Fruit fly (Drosophila melanogaster) whole organism, prepupa: ENCODE measurements around the gene Grasp65.

Experiments used
- Blimp-1 ChIP-seq: fragments of 200-800 bp; sonication (Bioruptor generic); optimal IDR thresholded peaks from 3 replicates; lab custom pipeline; 2017; ENCODE audit warnings: missing biosample characterization, missing genetic modification characterization, mild to moderate bottlenecking, moderate library complexity, missing genetic modification reagents
- CG15336 ChIP-seq: fragments of 200-800 bp; sonication (Bioruptor generic); IDR thresholded peaks from 2 replicates; pipeline ENCODE4 v1.3.6; 2022; ENCODE audit warnings: missing biosample characterization, missing genetic modification characterization
- CG16779 ChIP-seq: fragments of 200-800 bp; sonication (Bioruptor generic); optimal IDR thresholded peaks from 3 replicates; lab custom pipeline; 2017; ENCODE audit warnings: missing biosample characterization, mild to moderate bottlenecking, missing genetic modification characterization
- CG7368 ChIP-seq: fragments of 200-800 bp; sonication (Bioruptor generic); optimal IDR thresholded peaks from 3 replicates; lab custom pipeline; 2016; ENCODE audit warnings: missing biosample characterization, missing genetic modification characterization
- CG8119 ChIP-seq: fragments of 200-800 bp; sonication (Bioruptor generic); IDR thresholded peaks from 3 replicates; pipeline ENCODE4 v1.3.6; 2022; ENCODE audit warnings: missing biosample characterization, missing genetic modification characterization
- Lpt ChIP-seq: fragments of 200-800 bp; sonication (Bioruptor generic); optimal IDR thresholded peaks from 3 replicates; lab custom pipeline; 2016; ENCODE audit warnings: missing biosample characterization, missing genetic modification characterization
- esn ChIP-seq: fragments of 200-800 bp; sonication (Bioruptor generic); optimal IDR thresholded peaks from 2 replicates; lab custom pipeline; 2016; ENCODE audit warnings: missing biosample characterization, mild to moderate bottlenecking, missing genetic modification characterization, moderate library complexity
- topi ChIP-seq: fragments of 200-800 bp; sonication (Bioruptor generic); optimal IDR thresholded peaks from 3 replicates; lab custom pipeline; 2016; ENCODE audit warnings: missing biosample characterization, missing genetic modification characterization

- TF ChIP-seq Lpt (GFP tag; lab: Kevin White, UChicago): no peak
- no peak for TF ChIP-seq Blimp-1 (GFP tag; lab: Kevin White, UChicago)
- TF ChIP-seq topi: no peak
- TF ChIP-seq CG16779 (tag; lab: Kevin White, UChicago): no peak
- TF ChIP-seq CG8119: no peak
- no peak for TF ChIP-seq CG7368 (GFP tag; lab: Kevin White, UChicago)
- TF ChIP-seq CG15336: no peak
- no peak for TF ChIP-seq esn (GFP tag; lab: Kevin White, UChicago)
These were observed 23.1 kb upstream of the Grasp65 start for dm6 chr3L:19901486-19902255.
